Worm (Caenorhabditis elegans) whole organism, late embryonic: ENCODE results near the gene frpr-4.

Experiments
- C08G9.2 ChIP-seq: sonication (generic microtip); optimal IDR thresholded peaks from 2 replicates; lab custom pipeline; 2016; ENCODE audit warnings: mild to moderate bottlenecking, missing genetic modification characterization, moderate library complexity, missing compliant biosample characterization
- K02D7.2 ChIP-seq: sonication (generic microtip); optimal IDR thresholded peaks from 2 replicates; lab custom pipeline; 2017; ENCODE audit warnings: mild to moderate bottlenecking, missing genetic modification characterization, missing compliant biosample characterization
- ceh-2 ChIP-seq: sonication (generic microtip); optimal IDR thresholded peaks from 2 replicates; lab custom pipeline; 2016; ENCODE audit warnings: missing genotype, missing genetic modification characterization, missing compliant biosample characterization
- ceh-22 ChIP-seq: sonication (generic microtip); optimal IDR thresholded peaks from 2 replicates; lab custom pipeline; 2017; ENCODE audit warnings: missing biosample characterization, missing genetic modification characterization
- ceh-31 ChIP-seq: sonication (generic microtip); optimal IDR thresholded peaks from 2 replicates; lab custom pipeline; 2016; ENCODE audit warnings: missing genetic modification characterization, missing compliant biosample characterization
- ceh-6 ChIP-seq: fragments of 200-800 bp; sonication (Bioruptor generic); optimal IDR thresholded peaks from 2 replicates; lab custom pipeline; 2018; ENCODE audit warnings: mild to moderate bottlenecking, missing genetic modification characterization, missing compliant biosample characterization
- dve-1 ChIP-seq: sonication (generic microtip); optimal IDR thresholded peaks from 2 replicates; lab custom pipeline; 2017; ENCODE audit warnings: antibody characterized with exemption, mild to moderate bottlenecking, missing genetic modification characterization, missing compliant biosample characterization
- elt-2 ChIP-seq: sonication (generic microtip); optimal IDR thresholded peaks from 2 replicates; lab custom pipeline; 2016; ENCODE audit warnings: missing genetic modification reagents, missing genetic modification characterization, missing compliant biosample characterization
- fkh-10 ChIP-seq: fragments of 150-350 bp; optimal IDR thresholded peaks from 2 replicates; lab custom pipeline; 2014; ENCODE audit warnings: missing biosample characterization, missing genetic modification reagents, missing genetic modification characterization
- fkh-6 ChIP-seq: sonication (generic microtip); optimal IDR thresholded peaks from 2 replicates; lab custom pipeline; 2016; ENCODE audit warnings: missing genetic modification characterization, missing compliant biosample characterization
- gmeb-2 ChIP-seq: sonication (generic microtip); optimal IDR thresholded peaks from 2 replicates; lab custom pipeline; 2016; ENCODE audit warnings: missing genetic modification characterization, inconsistent platforms, missing compliant biosample characterization
- hlh-6 ChIP-seq: sonication (generic microtip); optimal IDR thresholded peaks from 2 replicates; lab custom pipeline; 2016; ENCODE audit warnings: missing genotype, missing genetic modification characterization, missing compliant biosample characterization
- lim-6 ChIP-seq: sonication (generic microtip); optimal IDR thresholded peaks from 2 replicates; lab custom pipeline; 2016; ENCODE audit warnings: missing genetic modification characterization, missing compliant biosample characterization
- lin-11 ChIP-seq: fragments of 200-800 bp; sonication (Bioruptor generic); optimal IDR thresholded peaks from 2 replicates; lab custom pipeline; 2018; ENCODE audit warnings: mild to moderate bottlenecking, missing genetic modification characterization, missing compliant biosample characterization
- madf-2 ChIP-seq: sonication (generic microtip); optimal IDR thresholded peaks from 2 replicates; lab custom pipeline; 2017; ENCODE audit warnings: missing genetic modification characterization, missing compliant biosample characterization
- npax-4 ChIP-seq: sonication (generic microtip); optimal IDR thresholded peaks from 2 replicates; lab custom pipeline; 2016; ENCODE audit warnings: missing genetic modification characterization, missing compliant biosample characterization
- odd-2 ChIP-seq: sonication (generic microtip); optimal IDR thresholded peaks from 2 replicates; lab custom pipeline; 2017; ENCODE audit warnings: antibody characterized with exemption, mild to moderate bottlenecking, missing genetic modification characterization, missing compliant biosample characterization
- pag-3 ChIP-seq: sonication (generic microtip); optimal IDR thresholded peaks from 2 replicates; lab custom pipeline; 2016; ENCODE audit warnings: missing compliant biosample characterization, missing genetic modification characterization, borderline replicate concordance
- pax-1 ChIP-seq: fragments of 150-350 bp; optimal IDR thresholded peaks from 2 replicates; lab custom pipeline; 2014; ENCODE audit warnings: missing biosample characterization, missing genetic modification characterization
- pha-2 ChIP-seq: sonication (generic microtip); optimal IDR thresholded peaks from 2 replicates; lab custom pipeline; 2017; ENCODE audit warnings: mild to moderate bottlenecking, missing genetic modification characterization, missing compliant biosample characterization
- pros-1 ChIP-seq: fragments of 150-350 bp; optimal IDR thresholded peaks from 2 replicates; lab custom pipeline; 2014; ENCODE audit warnings: missing biosample characterization, missing genetic modification reagents, missing genetic modification characterization
- rnt-1 ChIP-seq: sonication (generic microtip); optimal IDR thresholded peaks from 2 replicates; lab custom pipeline; 2016; ENCODE audit warnings: missing genetic modification characterization, missing compliant biosample characterization
- sdc-2 ChIP-seq: sonication (generic microtip); optimal IDR thresholded peaks from 2 replicates; lab custom pipeline; 2016; ENCODE audit warnings: missing genotype, missing genetic modification characterization, missing compliant biosample characterization
- sox-2 ChIP-seq: fragments of 200-800 bp; sonication (Bioruptor generic); IDR thresholded peaks from 2 replicates; pipeline ENCODE4 v1.3.6; 2022; ENCODE audit warnings: missing genetic modification reagents, missing genetic modification characterization, missing compliant biosample characterization
- ttx-3 ChIP-seq: sonication (generic microtip); optimal IDR thresholded peaks from 2 replicates; lab custom pipeline; 2016; ENCODE audit warnings: missing genetic modification reagents, missing genetic modification characterization, missing compliant biosample characterization
- unc-3 ChIP-seq, 2 experiments: fragments of 200-800 bp in 1 of 2; sonication (Bioruptor generic) in 1 of 2; sonication (generic microtip) in 1 of 2; conservative IDR thresholded peaks in 1 of 2; optimal IDR thresholded peaks in 1 of 2; 2 replicates each; pipeline versions ENCODE4 v1.3.6 to Lab custom; 2016 to 2022; ENCODE audit warnings: missing compliant biosample characterization in 2 of 2, missing genetic modification characterization in 2 of 2, missing genetic modification reagents in 1 of 2
- unc-42 ChIP-seq: sonication (generic microtip); optimal IDR thresholded peaks from 2 replicates; lab custom pipeline; 2016; ENCODE audit warnings: missing genotype, missing genetic modification characterization, missing compliant biosample characterization
- unc-55 ChIP-seq: sonication (generic microtip); optimal IDR thresholded peaks from 2 replicates; lab custom pipeline; 2017; ENCODE audit warnings: missing biosample characterization, missing genetic modification reagents, missing genetic modification characterization
- unc-86 ChIP-seq: sonication (generic microtip); optimal IDR thresholded peaks from 2 replicates; lab custom pipeline; 2016; ENCODE audit warnings: missing genetic modification characterization, missing compliant biosample characterization
- ztf-16 ChIP-seq: sonication (generic microtip); optimal IDR thresholded peaks from 2 replicates; lab custom pipeline; 2017; ENCODE audit warnings: missing genetic modification characterization, missing compliant biosample characterization

Gene frpr-4

ce11 chrII:5276736-5277135, 21.4 kb upstream of the frpr-4 start:
- TF ChIP-seq sdc-2 (tag; lab: Kevin White, UChicago) (no peak), C08G9.2 (tag; lab: Kevin White, UChicago) (no peak), ztf-16 (tag; lab: Kevin White, UChicago) (no peak), sox-2 (no peak), ceh-31 (tag; lab: Kevin White, UChicago) (peak; percentile 4)

- TF ChIP-seq unc-42 (tag; lab: Kevin White, UChicago) (peak; percentile 9), unc-86 (tag; lab: Kevin White, UChicago) (no peak)
- TF ChIP-seq, all 69 proteins: peak for 1
Measured at ce11 chrII:5271729-5272322, 16.5 kb upstream of the frpr-4 start, which contains the start of gene drn-1. drn-1 (minus strand) TSS chrII:5271845.

ce11 chrII:5268977-5269376, 13.6 kb upstream of the frpr-4 start:
- no peak for TF ChIP-seq lin-11
- TF ChIP-seq madf-2 (tag; lab: Kevin White, UChicago): no peak
- no peak for TF ChIP-seq odd-2 (tag; lab: Kevin White, UChicago)
- TF ChIP-seq pha-2 (tag; lab: Kevin White, UChicago): no peak
- TF ChIP-seq lim-6: no peak
- TF ChIP-seq rnt-1: no peak
- TF ChIP-seq fkh-10 (GFP tag; lab: Kevin White, UChicago): no peak
- no peak for TF ChIP-seq pax-1 (tag; lab: Kevin White, UChicago)
- no peak for TF ChIP-seq K02D7.2 (tag; lab: Kevin White, UChicago)
- no peak for TF ChIP-seq unc-3 (GFP tag; conservative IDR thresholded peaks at IDR 0.05; lab: Robert Waterston, UW)
- TF ChIP-seq unc-3 (tag; optimal IDR thresholded peaks at IDR 0.05; lab: Kevin White, UChicago): no peak
- no peak for TF ChIP-seq hlh-6
- no peak for TF ChIP-seq gmeb-2 (tag; lab: Kevin White, UChicago)
- no peak for TF ChIP-seq ceh-22 (tag; lab: Kevin White, UChicago)
- TF ChIP-seq ceh-2: no peak
- TF ChIP-seq dve-1 (tag; lab: Kevin White, UChicago): no peak
- TF ChIP-seq pag-3 (tag; lab: Kevin White, UChicago): no peak

DNA sequence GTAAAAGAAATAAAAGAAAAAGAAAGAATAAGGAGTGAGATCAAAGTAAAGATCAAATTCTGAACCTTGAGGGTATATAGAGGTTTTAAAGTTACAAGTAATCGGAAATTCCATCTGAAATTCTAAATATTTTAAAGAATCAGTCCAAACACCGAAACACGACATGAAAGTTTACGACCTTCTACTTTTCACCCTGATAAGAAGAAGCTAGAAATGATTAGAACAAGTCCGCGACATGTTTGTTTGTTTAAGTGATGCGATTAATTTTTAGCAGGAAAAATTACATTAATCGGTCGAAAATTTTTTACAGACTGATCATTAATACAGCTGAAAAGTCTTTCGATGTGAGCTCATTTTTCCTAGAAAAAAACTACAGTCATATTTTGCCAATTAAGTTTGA, 9.3 kb upstream of the frpr-4 start:
- TF ChIP-seq pros-1 (tag; lab: Kevin White, UChicago) (no peak), ceh-2 (no peak)

- TF ChIP-seq fkh-6 (tag; lab: Kevin White, UChicago) (no peak), unc-55 (no peak), ttx-3 (tag; lab: Kevin White, UChicago) (no peak), npax-4 (tag; lab: Kevin White, UChicago) (no peak), rnt-1 (no peak), madf-2 (tag; lab: Kevin White, UChicago) (no peak)
- TF ChIP-seq, all 69 proteins: peak for 0
Measured at ce11 chrII:5246791-5247361, 8.5 kb downstream of the frpr-4 start, which contains the start of gene ptr-6. ptr-6 (minus strand) TSS chrII:5246837.

ce11 chrII:5241560-5241959, 13.8 kb downstream of the frpr-4 start, which contains the start of gene T16D1.1:
T16D1.1 (minus strand) TSS chrII:5241660.
- no peak for TF ChIP-seq elt-2 (tag; lab: Kevin White, UChicago)
- TF ChIP-seq ceh-6 (GFP tag; lab: Kevin White, UChicago): no peak
- no peak for TF ChIP-seq sox-2
